Fruit fly (Drosophila melanogaster): Measurements from ENCODE around the gene CG34280.

- TF ChIP-seq Hr4 (GFP tag; optimal IDR thresholded peaks at IDR 0.05): no peak
- no peak for TF ChIP-seq dsx (GFP tag; optimal IDR thresholded peaks at IDR 0.05; ENCODE audit: poor library complexity, severe bottlenecking)
- TF ChIP-seq Gug (GFP tag; IDR thresholded peaks at IDR 0.05): no peak
- TF ChIP-seq CG11294 (GFP tag; IDR thresholded peaks at IDR 0.05): no peak
- TF ChIP-seq Eip78C (GFP tag): no peak
- no peak for TF ChIP-seq OdsH (GFP tag; optimal IDR thresholded peaks at IDR 0.05)
These were observed 44.1 kb downstream of the CG34280 start for dm6 chr3R:17359370-17359769.

Measured in whole organism, prepupa.